Worm (Caenorhabditis elegans): Measurements from ENCODE around the gene cec-7.

cec-7 gene

DNA sequence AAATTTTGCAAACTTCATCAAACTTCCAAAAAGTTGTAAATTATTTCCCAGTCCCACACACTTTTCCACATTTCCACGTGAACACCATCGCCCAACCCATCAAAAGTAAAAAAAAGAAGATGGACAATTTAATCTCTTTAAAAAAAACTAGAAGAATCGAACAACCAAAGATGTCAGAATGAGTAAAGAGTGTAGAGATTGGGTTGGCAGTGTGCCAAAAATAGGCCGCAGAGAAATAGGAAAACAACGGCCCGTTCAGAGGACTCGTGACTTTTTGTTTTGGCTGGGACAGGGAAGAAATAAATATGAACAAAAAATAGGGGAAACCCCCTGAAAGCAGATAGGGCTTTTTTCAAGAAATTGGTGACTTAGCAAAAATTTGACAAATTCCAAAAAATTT lies 34.5 kb downstream of the cec-7 start:
- TF ChIP-seq hmg-11 (tag; optimal IDR thresholded peaks at IDR 0.05) (peak; percentile 8), nhr-43 (tag; optimal IDR thresholded peaks at IDR 0.05; ENCODE audit: poor library complexity, severe bottlenecking) (peak; percentile 23), nfya-1 (tag; optimal IDR thresholded peaks at IDR 0.05; ENCODE audit: insufficient read depth) (peak; percentile 40), nhr-67 (tag; optimal IDR thresholded peaks at IDR 0.05) (no peak), nhr-23 (tag; optimal IDR thresholded peaks at IDR 0.05) (no peak)

DNA sequence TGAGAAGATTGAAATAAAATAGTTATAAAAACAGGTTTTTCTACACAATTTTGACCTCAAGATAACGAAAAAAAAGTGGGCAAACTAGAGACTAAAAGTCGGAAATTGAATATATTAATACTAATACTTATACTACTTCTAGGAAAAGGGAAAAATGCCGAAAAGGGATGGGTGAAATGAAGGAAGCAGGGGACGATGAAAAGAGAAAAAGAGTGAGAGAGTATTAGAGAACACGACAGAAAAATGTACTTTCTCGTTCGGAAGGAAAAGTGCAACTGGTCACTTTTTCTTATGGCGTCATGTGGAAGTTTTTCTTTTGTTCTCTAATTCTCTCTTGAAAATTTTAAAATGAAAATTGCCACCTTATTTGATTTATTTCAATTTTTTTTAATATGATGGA lies 36.0 kb downstream of the cec-7 start:
- TF ChIP-seq ceh-82 (tag; optimal IDR thresholded peaks at IDR 0.05) (peak; percentile 10), nhr-43 (tag; optimal IDR thresholded peaks at IDR 0.05; ENCODE audit: poor library complexity, severe bottlenecking) (peak; percentile 90), daf-12 (tag; optimal IDR thresholded peaks at IDR 0.05) (peak; percentile 99), fkh-10 (GFP tag; optimal IDR thresholded peaks at IDR 0.05) (peak; percentile 18), ceh-16 (tag; optimal IDR thresholded peaks at IDR 0.05) (no peak), skn-1 (tag; optimal IDR thresholded peaks at IDR 0.05) (peak; percentile 26), ztf-11 (tag; optimal IDR thresholded peaks at IDR 0.05) (no peak), tbx-2 (tag; optimal IDR thresholded peaks at IDR 0.05) (peak; percentile 74), snpc-4 (tag; optimal IDR thresholded peaks at IDR 0.05) (peak; percentile 54), unc-39 (tag; optimal IDR thresholded peaks at IDR 0.05) (no peak), nhr-11 (tag; optimal IDR thresholded peaks at IDR 0.05) (no peak), pqm-1 (tag; optimal IDR thresholded peaks at IDR 0.05) (peak; percentile 93), nhr-28 (tag; optimal IDR thresholded peaks at IDR 0.05) (no peak), ZK546.5 (tag; optimal IDR thresholded peaks at IDR 0.05) (no peak), fkh-2 (tag; optimal IDR thresholded peaks at IDR 0.05) (no peak), lin-39 (tag; optimal IDR thresholded peaks at IDR 0.05) (no peak), R02D3.7 (tag; optimal IDR thresholded peaks at IDR 0.05) (peak; percentile 60), nhr-23 (tag; optimal IDR thresholded peaks at IDR 0.05) (peak; percentile 93), ceh-9 (tag; optimal IDR thresholded peaks at IDR 0.05) (no peak), egl-5 (tag; optimal IDR thresholded peaks at IDR 0.05) (no peak), nfya-1 (tag; optimal IDR thresholded peaks at IDR 0.05; ENCODE audit: insufficient read depth) (peak; percentile 91), elt-3 (tag; optimal IDR thresholded peaks at IDR 0.05) (peak in 1 of 3 experiments; percentile 9), nhr-25 (tag; optimal IDR thresholded peaks at IDR 0.05) (peak; percentile 60), elt-2 (tag; optimal IDR thresholded peaks at IDR 0.05) (peak; percentile 51), nhr-77 (tag; optimal IDR thresholded peaks at IDR 0.05) (peak; percentile 17), ceh-28 (tag; optimal IDR thresholded peaks at IDR 0.05) (peak; percentile 75), nhr-12 (tag; optimal IDR thresholded peaks at IDR 0.05) (no peak), nhr-237 (tag; optimal IDR thresholded peaks at IDR 0.05) (no peak), zag-1 (tag; optimal IDR thresholded peaks at IDR 0.05) (no peak), ztf-4 (tag; optimal IDR thresholded peaks at IDR 0.05) (no peak), jun-1 (tag; optimal IDR thresholded peaks at IDR 0.05) (peak; percentile 75), unc-62 (GFP tag; optimal IDR thresholded peaks at IDR 0.05) (peak; percentile 41), hmg-11 (tag; optimal IDR thresholded peaks at IDR 0.05) (peak; percentile 79), elt-1 (tag; optimal IDR thresholded peaks at IDR 0.05) (no peak), pha-4 (tag; optimal IDR thresholded peaks at IDR 0.05) (peak; percentile 57), mdl-1 (tag; optimal IDR thresholded peaks at IDR 0.05) (peak; percentile 74), sea-2 (GFP tag; optimal IDR thresholded peaks at IDR 0.05) (no peak), lsy-12 (tag; optimal IDR thresholded peaks at IDR 0.05) (peak; percentile 4), eor-1 (tag; optimal IDR thresholded peaks at IDR 0.05) (no peak), egl-27 (tag; optimal IDR thresholded peaks at IDR 0.05) (peak; percentile 14), ama-1 (optimal IDR thresholded peaks at IDR 0.05) (no peak), fos-1 (tag; optimal IDR thresholded peaks at IDR 0.05) (peak; percentile 31), nhr-67 (tag; optimal IDR thresholded peaks at IDR 0.05) (no peak), lin-15B (tag; optimal IDR thresholded peaks at IDR 0.05) (peak; percentile 69), nhr-76 (tag; optimal IDR thresholded peaks at IDR 0.05) (peak; percentile 13), aly-2 (tag; optimal IDR thresholded peaks at IDR 0.05) (no peak), mml-1 (tag; optimal IDR thresholded peaks at IDR 0.05) (no peak)
